Fruit fly (Drosophila melanogaster) whole organism, adult: Measurements from ENCODE around the gene Arl5.

ENCODE experiments used
- CG11617 ChIP-seq: fragments of 200-800 bp; sonication (Bioruptor generic); optimal IDR thresholded peaks from 2 replicates; lab custom pipeline; 2017; ENCODE audit warnings: mild to moderate bottlenecking, missing biosample characterization, missing genetic modification reagents, missing genetic modification characterization
- CG12768 ChIP-seq: fragments of 200-800 bp; sonication (Bioruptor generic); optimal IDR thresholded peaks from 2 replicates; lab custom pipeline; 2017; ENCODE audit warnings: missing biosample characterization, missing genetic modification characterization, mild to moderate bottlenecking, moderate library complexity, missing genetic modification reagents
- CG14711 ChIP-seq: fragments of 200-800 bp; sonication (Bioruptor generic); optimal IDR thresholded peaks from 2 replicates; lab custom pipeline; 2018; ENCODE audit warnings: missing biosample characterization, mild to moderate bottlenecking, missing genetic modification characterization, moderate library complexity
- CG1620 ChIP-seq: fragments of 200-800 bp; sonication (Bioruptor generic); optimal IDR thresholded peaks from 2 replicates; lab custom pipeline; 2016; ENCODE audit warnings: missing biosample characterization, missing genetic modification characterization
- CG33017 ChIP-seq: fragments of 200-800 bp; sonication (Bioruptor generic); optimal IDR thresholded peaks from 2 replicates; lab custom pipeline; 2018; ENCODE audit warnings: missing biosample characterization, mild to moderate bottlenecking, missing genetic modification characterization, moderate library complexity
- CG5204 ChIP-seq: fragments of 200-800 bp; sonication (Bioruptor generic); optimal IDR thresholded peaks from 2 replicates; lab custom pipeline; 2016; ENCODE audit warnings: missing biosample characterization, missing genetic modification characterization
- CG7045 ChIP-seq: fragments of 200-800 bp; sonication (Bioruptor generic); optimal IDR thresholded peaks from 2 replicates; lab custom pipeline; 2017; ENCODE audit warnings: missing biosample characterization, mild to moderate bottlenecking, missing genetic modification characterization
- CG7101 ChIP-seq: fragments of 200-800 bp; sonication (Bioruptor generic); optimal IDR thresholded peaks from 2 replicates; lab custom pipeline; 2018; ENCODE audit warnings: missing biosample characterization, mild to moderate bottlenecking, missing genetic modification characterization, moderate library complexity
- Clk ChIP-seq: fragments of 200-800 bp; sonication (Bioruptor generic); optimal IDR thresholded peaks from 2 replicates; lab custom pipeline; 2017; ENCODE audit warnings: missing biosample characterization, missing genetic modification characterization
- Crg-1 ChIP-seq: fragments of 200-800 bp; sonication (Bioruptor generic); optimal IDR thresholded peaks from 2 replicates; lab custom pipeline; 2016; ENCODE audit warnings: missing biosample characterization, missing genetic modification characterization
- Hr96 ChIP-seq: fragments of 200-800 bp; sonication (Bioruptor generic); optimal IDR thresholded peaks from 2 replicates; lab custom pipeline; 2016; ENCODE audit warnings: missing biosample characterization, missing genetic modification characterization
- Mnt ChIP-seq: fragments of 200-800 bp; sonication (Bioruptor generic); optimal IDR thresholded peaks from 2 replicates; lab custom pipeline; 2016; ENCODE audit warnings: missing biosample characterization, mild to moderate bottlenecking, missing genetic modification characterization
- bab1 ChIP-seq: fragments of 200-800 bp; sonication (Bioruptor generic); optimal IDR thresholded peaks from 3 replicates; lab custom pipeline; 2019; ENCODE audit warnings: missing biosample characterization, mild to moderate bottlenecking, missing genetic modification characterization, moderate library complexity
- cic ChIP-seq: fragments of 200-800 bp; sonication (Bioruptor generic); optimal IDR thresholded peaks from 2 replicates; lab custom pipeline; 2017; ENCODE audit warnings: missing biosample characterization, mild to moderate bottlenecking, missing genetic modification characterization, moderate library complexity
- cnc ChIP-seq, 2 experiments: fragments of >200 bp; optimal IDR thresholded peaks; 2 replicates each; lab custom pipeline; 2017
- kay ChIP-seq: fragments of 200-800 bp; sonication (Bioruptor generic); peaks from one replicate; lab custom pipeline; 2016; ENCODE audit warnings: missing biosample characterization, missing genetic modification characterization, borderline replicate concordance
- ovo ChIP-seq: fragments of 200-800 bp; sonication (Bioruptor generic); optimal IDR thresholded peaks from 2 replicates; lab custom pipeline; 2016; ENCODE audit warnings: missing biosample characterization, missing genetic modification characterization
- pad ChIP-seq: fragments of 200-800 bp; sonication (Bioruptor generic); optimal IDR thresholded peaks from 3 replicates; lab custom pipeline; 2017; ENCODE audit warnings: missing biosample characterization, missing genetic modification characterization, mild to moderate bottlenecking, moderate library complexity, missing genetic modification reagents
- tj ChIP-seq: fragments of 200-800 bp; sonication (Bioruptor generic); optimal IDR thresholded peaks from 3 replicates; lab custom pipeline; 2017; ENCODE audit warnings: missing biosample characterization, mild to moderate bottlenecking, missing genetic modification characterization, moderate library complexity
- toe ChIP-seq: fragments of 200-800 bp; sonication (Bioruptor generic); optimal IDR thresholded peaks from 2 replicates; lab custom pipeline; 2016; ENCODE audit warnings: missing biosample characterization, missing genetic modification characterization

Gene Arl5

dm6 chr3L:8315141-8315816 lies 15.6 kb upstream of the Arl5 start, which contains the start of gene Cpsf6:
Gene Cpsf6 (minus strand): TSS chr3L:8315502.
- TF ChIP-seq cnc (optimal IDR thresholded peaks at IDR 0.05; lab: Kevin White, UChicago), result no peak
- TF ChIP-seq Clk, result no peak
- TF ChIP-seq CG7101 (tag; lab: Kevin White, UChicago), result peak; percentile 34
- peak; percentile 74 for TF ChIP-seq Mnt (GFP tag; lab: Kevin White, UChicago)
- TF ChIP-seq pad, result peak; percentile 56
- TF ChIP-seq CG1620 (GFP tag; lab: Kevin White, UChicago), result peak; percentile 6
- no peak for TF ChIP-seq CG5204 (GFP tag; lab: Kevin White, UChicago)
- TF ChIP-seq toe, result peak; percentile 50
- TF ChIP-seq ovo, result peak; percentile 26
- peak; percentile 62 for TF ChIP-seq tj (GFP tag; lab: Kevin White, UChicago)
- peak; percentile 25 for TF ChIP-seq CG11617 (GFP tag; lab: Kevin White, UChicago)
- no peak for TF ChIP-seq CG7045 (GFP tag; lab: Kevin White, UChicago)
- peak; percentile 51 for TF ChIP-seq Crg-1 (GFP tag; lab: Kevin White, UChicago)
- TF ChIP-seq CG14711 (tag; lab: Kevin White, UChicago), result peak; percentile 56
- TF ChIP-seq cic, result no peak
- TF ChIP-seq Hr96, result peak; percentile 2
- TF ChIP-seq CG33017, result peak; percentile 13
- peak; percentile 71 for TF ChIP-seq kay (GFP tag; lab: Kevin White, UChicago)
- TF ChIP-seq bab1, result peak; percentile 71
- no peak for TF ChIP-seq CG12768 (GFP tag; lab: Kevin White, UChicago)

dm6 chr3L:8314788-8315140 lies 15.1 kb upstream of the Arl5 start:
- no peak for TF ChIP-seq cic
- no peak for TF ChIP-seq CG7101 (tag; lab: Kevin White, UChicago)
- no peak for TF ChIP-seq CG11617 (GFP tag; lab: Kevin White, UChicago)
- TF ChIP-seq Clk, result no peak

dm6 chr3L:8312290-8312689 lies 12.7 kb upstream of the Arl5 start:
- TF ChIP-seq Clk (no peak), Mnt (GFP tag; lab: Kevin White, UChicago) (no peak), ovo (no peak), pad (no peak), toe (no peak), CG14711 (tag; lab: Kevin White, UChicago) (no peak), CG7045 (GFP tag; lab: Kevin White, UChicago) (no peak), bab1 (no peak), cic (no peak), Hr96 (no peak), kay (GFP tag; lab: Kevin White, UChicago) (no peak), cnc (optimal IDR thresholded peaks at IDR 0.05; lab: Kevin White, UChicago) (no peak)

- peak; percentile 80 for TF ChIP-seq CG7045 (GFP tag; lab: Kevin White, UChicago)
- peak; percentile 72 for TF ChIP-seq CG14711 (tag; lab: Kevin White, UChicago)
- no peak for TF ChIP-seq CG5204 (GFP tag; lab: Kevin White, UChicago)
- TF ChIP-seq CG11617 (GFP tag; lab: Kevin White, UChicago), result peak; percentile 78
- peak; percentile 81 for TF ChIP-seq Clk
- peak; percentile 98 for TF ChIP-seq kay (GFP tag; lab: Kevin White, UChicago)
- peak; percentile 28 for TF ChIP-seq ovo
- peak; percentile 90 for TF ChIP-seq CG7101 (tag; lab: Kevin White, UChicago)
- TF ChIP-seq CG12768 (GFP tag; lab: Kevin White, UChicago), result peak; percentile 89
- TF ChIP-seq Mnt (GFP tag; lab: Kevin White, UChicago), result peak; percentile 69
- peak; percentile 76 for TF ChIP-seq tj (GFP tag; lab: Kevin White, UChicago)
- TF ChIP-seq bab1, result peak; percentile 59
- TF ChIP-seq cnc (optimal IDR thresholded peaks at IDR 0.05; lab: Kevin White, UChicago), result no peak
- peak; percentile 87 for TF ChIP-seq pad
- TF ChIP-seq toe, result no peak
- peak; percentile 82 for TF ChIP-seq Crg-1 (GFP tag; lab: Kevin White, UChicago)
- peak; percentile 80 for TF ChIP-seq CG33017
- no peak for TF ChIP-seq Hr96
- TF ChIP-seq CG1620 (GFP tag; lab: Kevin White, UChicago), result peak; percentile 79
- peak; percentile 28 for TF ChIP-seq cic
These were observed 9.3 kb upstream of the Arl5 start, which contains the start of gene BI-1 for dm6 chr3L:8308891-8309352. Gene BI-1 (minus strand): TSS chr3L:8308941.

- TF ChIP-seq CG33017, result no peak
- TF ChIP-seq CG11617 (GFP tag; lab: Kevin White, UChicago), result no peak
- TF ChIP-seq pad, result no peak
- no peak for TF ChIP-seq cnc (optimal IDR thresholded peaks at IDR 0.05; lab: Kevin White, UChicago)
These were observed 7.2 kb upstream of the Arl5 start, which contains the start of gene Gr66a for dm6 chr3L:8306880-8307279. Gene Gr66a (minus strand): TSS chr3L:8306980.

dm6 chr3L:8303912-8304311 lies 4.3 kb upstream of the Arl5 start, which contains the start of the genes CG7194 and Sbp2:
Gene CG7194 (minus strand): TSS chr3L:8304059.
Gene Sbp2 (plus strand): TSS chr3L:8304157.
- TF ChIP-seq CG1620 (GFP tag; lab: Kevin White, UChicago) (no peak), CG11617 (GFP tag; lab: Kevin White, UChicago) (peak; percentile 9), CG12768 (GFP tag; lab: Kevin White, UChicago) (peak; percentile 18), bab1 (peak; percentile 15), pad (no peak), CG14711 (tag; lab: Kevin White, UChicago) (no peak), ovo (no peak), Clk (no peak), cic (no peak), toe (no peak), CG33017 (peak; percentile 25), tj (GFP tag; lab: Kevin White, UChicago) (no peak), cnc (optimal IDR thresholded peaks at IDR 0.05; lab: Kevin White, UChicago) (no peak), kay (GFP tag; lab: Kevin White, UChicago) (no peak), Hr96 (no peak), CG7101 (tag; lab: Kevin White, UChicago) (no peak), CG7045 (GFP tag; lab: Kevin White, UChicago) (no peak), Mnt (GFP tag; lab: Kevin White, UChicago) (no peak)
